Fruit fly (Drosophila melanogaster): Measurements from ENCODE around the gene CG15369.

CG15369 gene

dm6 chrX:9196362-9196761, 20.3 kb upstream of the CG15369 start, which contains the start of gene CG12118 (continued):
- peak; percentile 78 for TF ChIP-seq Rfx (GFP tag; IDR thresholded peaks at IDR 0.05)
- no peak for TF ChIP-seq en (GFP tag; optimal IDR thresholded peaks at IDR 0.05)
- TF ChIP-seq ERR (GFP tag; optimal IDR thresholded peaks at IDR 0.05) = no peak
- peak; percentile 78 for TF ChIP-seq HLH3B (GFP tag; IDR thresholded peaks at IDR 0.05)
- 0 out of 3 replicates have a peak, but pooled peaks have one; percentile 10 for TF ChIP-seq CG7357 (GFP tag; IDR thresholded peaks at IDR 0.05)
- TF ChIP-seq mld (GFP tag; IDR thresholded peaks at IDR 0.05; ENCODE audit: partially characterized antibody) = peak; percentile 90; the same call in 2 of the 3 replicates
- peak; percentile 55 for TF ChIP-seq CG4854 (GFP tag; optimal IDR thresholded peaks at IDR 0.05)
- TF ChIP-seq crp (GFP tag; optimal IDR thresholded peaks at IDR 0.05) = peak; percentile 87 to 98
- peak; percentile 22 for TF ChIP-seq twi (tag; optimal IDR thresholded peaks at IDR 0.05)
- TF ChIP-seq Gug (GFP tag; IDR thresholded peaks at IDR 0.05) = peak; percentile 58; the same call in 3 of the 4 replicates
- TF ChIP-seq CG11456 (GFP tag; IDR thresholded peaks at IDR 0.05) = peak; percentile 81
- TF ChIP-seq CG31441 (GFP tag; IDR thresholded peaks at IDR 0.05) = peak; percentile 72
- peak; percentile 59 for TF ChIP-seq nerfin-1 (tag; optimal IDR thresholded peaks at IDR 0.05)
- peak; percentile 43 for TF ChIP-seq scrt (GFP tag; optimal IDR thresholded peaks at IDR 0.05)
- TF ChIP-seq ash1 (GFP tag; optimal IDR thresholded peaks at IDR 0.05) = no peak
- peak; percentile 88 for TF ChIP-seq CG15514 (GFP tag; optimal IDR thresholded peaks at IDR 0.05)
- TF ChIP-seq CG12155 (GFP tag; optimal IDR thresholded peaks at IDR 0.05) = peak; percentile 79
- peak; percentile 77 for TF ChIP-seq PHDP (tag; optimal IDR thresholded peaks at IDR 0.05)
- TF ChIP-seq chn (GFP tag; optimal IDR thresholded peaks at IDR 0.05) = peak; percentile 57
- TF ChIP-seq stc (GFP tag; IDR thresholded peaks at IDR 0.05) = peak; percentile 66; the same call in 1 of the 2 replicates
- peak; percentile 79 for TF ChIP-seq tin (GFP tag; optimal IDR thresholded peaks at IDR 0.05)
- no peak for TF ChIP-seq tll (GFP tag; optimal IDR thresholded peaks at IDR 0.05)
- peak; percentile 73 for TF ChIP-seq Meics (GFP tag; optimal IDR thresholded peaks at IDR 0.05)
- peak; percentile 14; the same call in 1 of the 2 replicates for TF ChIP-seq onecut (GFP tag; IDR thresholded peaks at IDR 0.05)
- TF ChIP-seq sim (GFP tag; IDR thresholded peaks at IDR 0.05) = no peak
- peak; percentile 90 for TF ChIP-seq HLH4C (GFP tag; IDR thresholded peaks at IDR 0.05; ENCODE audit: partially characterized antibody)
- TF ChIP-seq HmgZ (tag; optimal IDR thresholded peaks at IDR 0.05) = peak; percentile 42
- peak; percentile 49 for TF ChIP-seq cwo (GFP tag; optimal IDR thresholded peaks at IDR 0.05)
- peak; percentile 75 for TF ChIP-seq CG13123 (GFP tag; optimal IDR thresholded peaks at IDR 0.05)
- peak; percentile 88 for TF ChIP-seq wdn (GFP tag; IDR thresholded peaks at IDR 0.05)
- peak; percentile 72; the same call in 1 of the 4 replicates for TF ChIP-seq chinmo (GFP tag; IDR thresholded peaks at IDR 0.05; ENCODE audit: partially characterized antibody)
- peak; percentile 61; the same call in 1 of the 3 replicates for TF ChIP-seq C15 (GFP tag; IDR thresholded peaks at IDR 0.05)
- peak; percentile 62 for TF ChIP-seq Drgx (GFP tag; IDR thresholded peaks at IDR 0.05)
- peak; percentile 89 for TF ChIP-seq CG9932 (GFP tag; IDR thresholded peaks at IDR 0.05)
- TF ChIP-seq sug (tag; optimal IDR thresholded peaks at IDR 0.05) = peak; percentile 57
- TF ChIP-seq CG17912 (GFP tag; optimal IDR thresholded peaks at IDR 0.05) = no peak
- TF ChIP-seq pnt (GFP tag; optimal IDR thresholded peaks at IDR 0.05) = no peak
- peak; percentile 84 for TF ChIP-seq Hr3 (GFP tag; optimal IDR thresholded peaks at IDR 0.05)
- TF ChIP-seq Hr51 (GFP tag; optimal IDR thresholded peaks at IDR 0.05) = peak; percentile 53 to 80
- TF ChIP-seq H15 (GFP tag; IDR thresholded peaks at IDR 0.05) = peak; percentile 71
- no peak for TF ChIP-seq CG9876 (GFP tag; optimal IDR thresholded peaks at IDR 0.05)
- no peak for TF ChIP-seq pros (GFP tag; optimal IDR thresholded peaks at IDR 0.05)
- peak in 1 of 3 experiments; percentile 75 for TF ChIP-seq lola (GFP tag; optimal IDR thresholded peaks at IDR 0.05)
- peak; percentile 89 for TF ChIP-seq BEAF-32 (GFP tag; optimal IDR thresholded peaks at IDR 0.05)
- no peak for TF ChIP-seq z (GFP tag; IDR thresholded peaks at IDR 0.05)
- no peak for TF ChIP-seq ac (GFP tag; optimal IDR thresholded peaks at IDR 0.05)
- TF ChIP-seq CG34224 (GFP tag; IDR thresholded peaks at IDR 0.05; ENCODE audit: partially characterized antibody) = peak; percentile 91
- peak; percentile 30 for TF ChIP-seq psq (GFP tag; optimal IDR thresholded peaks at IDR 0.05)
- TF ChIP-seq mirr (GFP tag; optimal IDR thresholded peaks at IDR 0.05) = no peak

Measured in whole organism, embryonic.